Fruit fly (Drosophila melanogaster) whole organism, wandering third instar larva: Measurements from ENCODE around the gene CG4080.

Experiments
- Abd-B ChIP-seq: fragments of >200 bp; optimal IDR thresholded peaks from 2 replicates; lab custom pipeline; 2017; ENCODE audit warnings: missing biosample characterization, missing genetic modification characterization
- CG9705 ChIP-seq: fragments of 200-800 bp; sonication (Bioruptor generic); optimal IDR thresholded peaks from 2 replicates; lab custom pipeline; 2018; ENCODE audit warnings: missing biosample characterization, mild to moderate bottlenecking, missing genetic modification characterization
- Jra ChIP-seq: sonication (Bioruptor generic); optimal IDR thresholded peaks from 2 replicates; lab custom pipeline; 2016; ENCODE audit warnings: missing biosample characterization, missing genetic modification characterization
- h ChIP-seq: fragments of 200-800 bp; sonication (Bioruptor generic); optimal IDR thresholded peaks from 3 replicates; lab custom pipeline; 2016; ENCODE audit warnings: missing biosample characterization, mild to moderate bottlenecking, missing genetic modification characterization
- pan ChIP-seq: fragments of >200 bp; optimal IDR thresholded peaks from 2 replicates; lab custom pipeline; 2017
- psq ChIP-seq: fragments of 200-800 bp; sonication (Bioruptor generic); optimal IDR thresholded peaks from 3 replicates; lab custom pipeline; 2017; ENCODE audit warnings: missing biosample characterization, mild to moderate bottlenecking, missing genetic modification characterization, moderate library complexity
- sage ChIP-seq: fragments of 200-800 bp; sonication (Bioruptor generic); optimal IDR thresholded peaks from 2 replicates; lab custom pipeline; 2016; ENCODE audit warnings: missing biosample characterization, mild to moderate bottlenecking, missing genetic modification characterization
- tai ChIP-seq: sonication (Bioruptor generic); optimal IDR thresholded peaks from 2 replicates; lab custom pipeline; 2016; ENCODE audit warnings: missing biosample characterization, missing genetic modification characterization
- usp ChIP-seq: fragments of >200 bp; optimal IDR thresholded peaks from 2 replicates; lab custom pipeline; 2017; ENCODE audit warnings: missing biosample characterization, missing genetic modification characterization

dm6 chr3L:9379484-9380343 is 19.3 kb downstream of the CG4080 start, which contains the start of gene Hsp67Ba:
- no peak for TF ChIP-seq CG9705 (GFP tag; lab: Kevin White, UChicago)
- TF ChIP-seq h (GFP tag; lab: Kevin White, UChicago) = no peak
- peak; percentile 49 for TF ChIP-seq psq (GFP tag; lab: Kevin White, UChicago)
- TF ChIP-seq usp = no peak
- no peak for TF ChIP-seq tai (GFP tag; lab: Kevin White, UChicago)
- no peak for TF ChIP-seq sage (GFP tag; lab: Kevin White, UChicago)
- no peak for TF ChIP-seq Jra (GFP tag; lab: Kevin White, UChicago)
- no peak for TF ChIP-seq pan (lab: Kevin White, UChicago)
- TF ChIP-seq Abd-B (GFP tag; lab: Kevin White, UChicago) = no peak
